Worm (Caenorhabditis elegans) whole organism, L4 larva: Measurements from ENCODE around the gene C17H12.8.

ENCODE experiments used
- F37D6.2 ChIP-seq: sonication (generic microtip); optimal IDR thresholded peaks from 2 replicates; lab custom pipeline; 2016; ENCODE audit warnings: mild to moderate bottlenecking, missing genetic modification characterization, missing compliant biosample characterization
- T20F7.1 ChIP-seq: fragments of 200-800 bp; sonication (Bioruptor generic); optimal IDR thresholded peaks from 2 replicates; lab custom pipeline; 2018; ENCODE audit warnings: mild to moderate bottlenecking, missing genetic modification characterization, missing compliant biosample characterization
- T26A8.4 ChIP-seq: fragments of 200-800 bp; sonication (Bioruptor generic); IDR thresholded peaks from 2 replicates; pipeline ENCODE4 v1.3.6; 2022; ENCODE audit warnings: missing genetic modification characterization, missing compliant biosample characterization
- Y5F2A.4 ChIP-seq: fragments of 200-800 bp; sonication (Bioruptor generic); optimal IDR thresholded peaks from 2 replicates; lab custom pipeline; 2018; ENCODE audit warnings: mild to moderate bottlenecking, missing genetic modification characterization, missing compliant biosample characterization
- Y75B8A.6 ChIP-seq: fragments of 200-800 bp; sonication (Bioruptor generic); IDR thresholded peaks from 2 replicates; pipeline ENCODE4 v1.3.6; 2022; ENCODE audit warnings: missing genetic modification reagents, missing genetic modification characterization, missing compliant biosample characterization
- aha-1 ChIP-seq: fragments of 150-350 bp; peaks from one replicate; lab custom pipeline; 2014; ENCODE audit warnings: missing biosample characterization, missing genetic modification characterization
- ama-1 ChIP-seq: fragments of 150-350 bp; optimal IDR thresholded peaks from 2 replicates; lab custom pipeline; 2014; ENCODE audit warnings: inconsistent platforms, mixed read lengths
- arid-1 ChIP-seq: fragments of 200-800 bp; sonication (Bioruptor generic); conservative IDR thresholded peaks from 2 replicates; pipeline ENCODE4 v1.3.6; 2022; ENCODE audit warnings: missing genetic modification reagents, missing genetic modification characterization, missing compliant biosample characterization
- ceh-20 ChIP-seq: fragments of 200-800 bp; sonication (Bioruptor generic); IDR thresholded peaks from 2 replicates; pipeline ENCODE4 v1.3.6; 2022; ENCODE audit warnings: missing genetic modification reagents, missing genetic modification characterization, missing compliant biosample characterization
- ceh-28 ChIP-seq: fragments of 150-350 bp; optimal IDR thresholded peaks from 2 replicates; lab custom pipeline; 2014; ENCODE audit warnings: missing biosample characterization, missing genetic modification reagents, missing genetic modification characterization
- ceh-32 ChIP-seq: sonication (generic microtip); optimal IDR thresholded peaks from 2 replicates; lab custom pipeline; 2016; ENCODE audit warnings: mild to moderate bottlenecking, missing genetic modification characterization, missing compliant biosample characterization; ENCODE audit not compliant: poor library complexity
- ctbp-1 ChIP-seq: fragments of 200-800 bp; sonication (Bioruptor generic); IDR thresholded peaks from 2 replicates; pipeline ENCODE4 v1.3.6; 2022; ENCODE audit warnings: missing genetic modification reagents, missing genetic modification characterization, missing compliant biosample characterization
- daf-16 ChIP-seq, 3 experiments: sonication (generic microtip); optimal IDR thresholded peaks; 2 replicates each; lab custom pipeline; 2016 to 2017; ENCODE audit warnings: missing genetic modification characterization in 3 of 3, missing genetic modification reagents in 3 of 3, mild to moderate bottlenecking in 2 of 3, missing compliant biosample characterization in 2 of 3, missing biosample characterization in 1 of 3, moderate library complexity in 1 of 3
- daf-8 ChIP-seq: fragments of 200-800 bp; sonication (Bioruptor generic); IDR thresholded peaks from 2 replicates; pipeline ENCODE4 v1.3.6; 2022; ENCODE audit warnings: missing genetic modification characterization, missing compliant biosample characterization
- dmd-6 ChIP-seq: fragments of 200-800 bp; sonication (Bioruptor generic); IDR thresholded peaks from 2 replicates; pipeline ENCODE4 v1.3.6; 2022; ENCODE audit warnings: missing genetic modification reagents, missing genetic modification characterization, missing compliant biosample characterization
- dpl-1 ChIP-seq: fragments of 150-350 bp; optimal IDR thresholded peaks from 2 replicates; lab custom pipeline; 2014; ENCODE audit warnings: missing biosample characterization, missing genetic modification reagents, missing genetic modification characterization
- duxl-1 ChIP-seq: sonication (generic microtip); optimal IDR thresholded peaks from 2 replicates; lab custom pipeline; 2016; ENCODE audit warnings: mild to moderate bottlenecking, missing genetic modification characterization, moderate library complexity, missing compliant biosample characterization; ENCODE audit not compliant: poor library complexity
- dve-1 ChIP-seq: sonication (generic microtip); optimal IDR thresholded peaks from 2 replicates; lab custom pipeline; 2017; ENCODE audit warnings: antibody characterized with exemption, mild to moderate bottlenecking, missing genetic modification characterization, missing compliant biosample characterization; ENCODE audit not compliant: insufficient read depth
- egl-43 ChIP-seq: fragments of 200-800 bp; sonication (Bioruptor generic); IDR thresholded peaks from 2 replicates; pipeline ENCODE4 v1.3.6; 2022; ENCODE audit warnings: missing genetic modification reagents, missing genetic modification characterization, missing compliant biosample characterization
- fos-1 ChIP-seq: fragments of 150-350 bp; optimal IDR thresholded peaks from 2 replicates; lab custom pipeline; 2014; ENCODE audit warnings: missing biosample characterization, missing genetic modification characterization
- hif-1 ChIP-seq, 2 experiments: sonication (generic microtip); optimal IDR thresholded peaks; 2 replicates each; lab custom pipeline; 2016 to 2017; ENCODE audit warnings: missing compliant biosample characterization in 2 of 2, missing genetic modification characterization in 2 of 2, missing genetic modification reagents in 2 of 2, missing genotype in 2 of 2, mild to moderate bottlenecking in 1 of 2
- hlh-11 ChIP-seq: fragments of 200-800 bp; sonication (Bioruptor generic); optimal IDR thresholded peaks from 2 replicates; lab custom pipeline; 2018; ENCODE audit warnings: mild to moderate bottlenecking, missing genetic modification characterization, missing compliant biosample characterization
- hlh-30 ChIP-seq: sonication (generic microtip); optimal IDR thresholded peaks from 2 replicates; lab custom pipeline; 2017; ENCODE audit warnings: antibody characterized with exemption, mild to moderate bottlenecking, missing genetic modification characterization, missing compliant biosample characterization; ENCODE audit not compliant: insufficient read depth
- hmg-1.1 ChIP-seq: fragments of 200-800 bp; sonication (Bioruptor generic); IDR thresholded peaks from 2 replicates; pipeline ENCODE4 v1.3.6; 2022; ENCODE audit warnings: missing genetic modification reagents, missing genetic modification characterization, missing compliant biosample characterization
- lin-1 ChIP-seq: fragments of 200-800 bp; sonication (Bioruptor generic); IDR thresholded peaks from 2 replicates; pipeline ENCODE4 v1.3.6; 2022; ENCODE audit warnings: missing genetic modification reagents, missing genetic modification characterization, missing compliant biosample characterization
- lin-13 ChIP-seq: fragments of 150-350 bp; optimal IDR thresholded peaks from 2 replicates; lab custom pipeline; 2014; ENCODE audit warnings: missing biosample characterization, missing genetic modification reagents, missing genetic modification characterization
- lin-15B ChIP-seq: fragments of 150-350 bp; sonication (generic microtip); optimal IDR thresholded peaks from 3 replicates; lab custom pipeline; 2014; ENCODE audit warnings: missing biosample characterization, missing genetic modification characterization
- lin-38 ChIP-seq: fragments of 200-800 bp; sonication (Bioruptor generic); IDR thresholded peaks from 2 replicates; pipeline ENCODE4 v1.3.6; 2022; ENCODE audit warnings: missing genetic modification reagents, missing genetic modification characterization, missing compliant biosample characterization
- lsy-2 ChIP-seq, 2 experiments: fragments of 150-350 bp in 1 of 2; sonication (generic microtip) in 1 of 2; optimal IDR thresholded peaks; 2 replicates each; lab custom pipeline; 2014 to 2017; ENCODE audit warnings: missing biosample characterization in 2 of 2, missing genetic modification characterization in 2 of 2
- mdl-1 ChIP-seq, 2 experiments: fragments of 150-350 bp in 1 of 2; sonication (generic microtip) in 1 of 2; optimal IDR thresholded peaks; 2 replicates each; lab custom pipeline; 2014 to 2017; ENCODE audit warnings: missing biosample characterization in 2 of 2, missing genetic modification characterization in 2 of 2
- mep-1 ChIP-seq: fragments of 150-350 bp; sonication (generic microtip); optimal IDR thresholded peaks from 3 replicates; lab custom pipeline; 2014; ENCODE audit warnings: missing biosample characterization, missing genetic modification characterization
- mes-2 ChIP-seq: sonication (generic microtip); optimal IDR thresholded peaks from 2 replicates; lab custom pipeline; 2016; ENCODE audit warnings: missing genotype, mild to moderate bottlenecking, missing genetic modification characterization, missing compliant biosample characterization; ENCODE audit not compliant: poor library complexity, severe bottlenecking
- mxl-3 ChIP-seq: fragments of 200-800 bp; sonication (Bioruptor generic); optimal IDR thresholded peaks from 2 replicates; lab custom pipeline; 2018; ENCODE audit warnings: mild to moderate bottlenecking, missing genetic modification characterization, missing compliant biosample characterization
- nhr-102 ChIP-seq: sonication (generic microtip); optimal IDR thresholded peaks from 2 replicates; lab custom pipeline; 2016; ENCODE audit warnings: mild to moderate bottlenecking, missing genetic modification characterization, moderate library complexity, missing compliant biosample characterization
- nhr-25 ChIP-seq: sonication (generic microtip); optimal IDR thresholded peaks from 2 replicates; lab custom pipeline; 2017; ENCODE audit warnings: missing genetic modification characterization, mild to moderate bottlenecking, missing compliant biosample characterization, antibody characterized with exemption, moderate library complexity, borderline replicate concordance; ENCODE audit not compliant: insufficient read depth
- nhr-28 ChIP-seq: fragments of 150-350 bp; optimal IDR thresholded peaks from 2 replicates; lab custom pipeline; 2014; ENCODE audit warnings: missing biosample characterization, missing genetic modification characterization
- nhr-42 ChIP-seq: fragments of 200-800 bp; sonication (Bioruptor generic); IDR thresholded peaks from 2 replicates; pipeline ENCODE4 v1.3.6; 2022; ENCODE audit warnings: missing genetic modification characterization, missing compliant biosample characterization
- nhr-48 ChIP-seq: sonication (generic microtip); optimal IDR thresholded peaks from 2 replicates; lab custom pipeline; 2016; ENCODE audit warnings: mild to moderate bottlenecking, missing genetic modification characterization, missing compliant biosample characterization
- nhr-6 ChIP-seq: fragments of 150-350 bp; optimal IDR thresholded peaks from 2 replicates; lab custom pipeline; 2014; ENCODE audit warnings: missing biosample characterization, missing genetic modification characterization
- pha-4 ChIP-seq, 2 experiments: fragments of 150-350 bp in 1 of 2; fragments of 200-800 bp in 1 of 2; sonication (Bioruptor generic) in 1 of 2; IDR thresholded peaks in 1 of 2; optimal IDR thresholded peaks in 1 of 2; 2 replicates each; pipeline versions ENCODE4 v1.3.6 to Lab custom; 2014 to 2022; ENCODE audit warnings: missing genetic modification characterization in 2 of 2, missing genetic modification reagents in 2 of 2, missing biosample characterization in 1 of 2, missing compliant biosample characterization in 1 of 2
- pqm-1 ChIP-seq: sonication (generic microtip); optimal IDR thresholded peaks from 2 replicates; lab custom pipeline; 2017; ENCODE audit warnings: missing biosample characterization, missing genetic modification characterization
- rbr-2 ChIP-seq: sonication (generic microtip); optimal IDR thresholded peaks from 2 replicates; lab custom pipeline; 2016; ENCODE audit warnings: missing genotype, missing genetic modification characterization, missing compliant biosample characterization
- set-16 ChIP-seq: fragments of 200-800 bp; sonication (Bioruptor generic); IDR thresholded peaks from 2 replicates; pipeline ENCODE4 v1.3.6; 2022; ENCODE audit warnings: missing genetic modification reagents, missing genetic modification characterization, missing compliant biosample characterization
- tag-97 ChIP-seq: fragments of 200-800 bp; sonication (Bioruptor generic); IDR thresholded peaks from 2 replicates; pipeline ENCODE4 v1.3.6; 2022; ENCODE audit warnings: missing genetic modification characterization, missing compliant biosample characterization
- tra-1 ChIP-seq: fragments of 200-800 bp; sonication (Bioruptor generic); IDR thresholded peaks from 2 replicates; pipeline ENCODE4 v1.3.6; 2022; ENCODE audit warnings: missing genetic modification reagents, missing genetic modification characterization, missing compliant biosample characterization
- ztf-7 ChIP-seq: fragments of 150-350 bp; optimal IDR thresholded peaks from 2 replicates; lab custom pipeline; 2014; ENCODE audit warnings: missing biosample characterization, missing genetic modification characterization

C17H12.8 gene

ce11 chrIV:6785873-6786272, 32.6 kb upstream of the C17H12.8 start:
- TF ChIP-seq nhr-102 (tag; lab: Kevin White, UChicago) (peak; percentile 18), arid-1 (GFP tag; lab: Robert Waterston, UW) (peak; percentile 49; the same call in 1 of the 2 replicates), lsy-2 (tag; optimal IDR thresholded peaks at IDR 0.05; lab: Kevin White, UChicago) (peak in 1 of 2 experiments; percentile 76), pha-4 (GFP tag; IDR thresholded peaks at IDR 0.05; lab: Robert Waterston, UW) (peak; percentile 64), pha-4 (tag; optimal IDR thresholded peaks at IDR 0.05; lab: Kevin White, UChicago) (peak; percentile 62), daf-16 (GFP tag; optimal IDR thresholded peaks at IDR 0.05; lab: Kevin White, UChicago) (peak in 1 of 2 experiments; percentile 16), daf-16 (tag; optimal IDR thresholded peaks at IDR 0.05; lab: Kevin White, UChicago) (peak; percentile 66), ceh-20 (GFP tag; lab: Robert Waterston, UW) (peak; percentile 54; the same call in 1 of the 2 replicates), T26A8.4 (GFP tag; lab: Robert Waterston, UW) (peak; percentile 59), hmg-1.1 (peak; percentile 84), ceh-28 (no peak), mep-1 (tag; lab: Kevin White, UChicago) (peak; percentile 85), set-16 (GFP tag; lab: Robert Waterston, UW) (peak; percentile 48), hlh-30 (tag; lab: Kevin White, UChicago) (peak; percentile 73), ztf-7 (tag; lab: Kevin White, UChicago) (peak; percentile 12), mxl-3 (GFP tag; lab: Kevin White, UChicago) (peak; percentile 40), nhr-25 (tag; lab: Kevin White, UChicago) (peak; percentile 22), T20F7.1 (GFP tag; lab: Kevin White, UChicago) (peak; percentile 40), ama-1 (lab: Kevin White, UChicago) (peak; percentile 34), lin-15B (tag; lab: Kevin White, UChicago) (no peak), fos-1 (tag; lab: Kevin White, UChicago) (no peak), hif-1 (tag; optimal IDR thresholded peaks at IDR 0.05; lab: Kevin White, UChicago) (peak in 1 of 2 experiments; percentile 49), nhr-48 (tag; lab: Kevin White, UChicago) (peak; percentile 49), daf-8 (GFP tag; lab: Robert Waterston, UW) (no peak), lin-1 (peak; percentile 78; the same call in 1 of the 2 replicates), hlh-11 (peak; percentile 90), ctbp-1 (peak; percentile 47; the same call in 1 of the 2 replicates), tra-1 (GFP tag; lab: Robert Waterston, UW) (peak; percentile 57; the same call in 1 of the 2 replicates), nhr-6 (peak; percentile 13), mdl-1 (tag; optimal IDR thresholded peaks at IDR 0.05; lab: Kevin White, UChicago) (peak in 1 of 2 experiments; percentile 27), duxl-1 (tag; lab: Kevin White, UChicago) (no peak), dmd-6 (GFP tag; lab: Robert Waterston, UW) (peak; percentile 68), mes-2 (tag; lab: Kevin White, UChicago) (peak; percentile 68), rbr-2 (peak; percentile 77), Y75B8A.6 (no peak), dpl-1 (peak; percentile 49), ceh-32 (tag; lab: Kevin White, UChicago) (no peak), egl-43 (GFP tag; lab: Robert Waterston, UW) (0 out of 2 replicates have a peak, but pooled peaks have one; percentile 64), pqm-1 (tag; lab: Kevin White, UChicago) (peak; percentile 5), nhr-42 (GFP tag; lab: Robert Waterston, UW) (no peak), Y5F2A.4 (GFP tag; lab: Kevin White, UChicago) (no peak), tag-97 (no peak), F37D6.2 (tag; lab: Kevin White, UChicago) (peak; percentile 38), nhr-28 (tag; lab: Kevin White, UChicago) (peak; percentile 52), lin-13 (peak; percentile 37), lin-38 (GFP tag; lab: Robert Waterston, UW) (peak; percentile 52), dve-1 (tag; lab: Kevin White, UChicago) (peak; percentile 84), aha-1 (tag; lab: Kevin White, UChicago) (peak; percentile 98)
